Worm (Caenorhabditis elegans) whole organism, L3 larva: Measurements from ENCODE around the gene warf-1.
A peak's percentile ranks its signal among the peaks of the same experiment; 100 is the strongest.

Experiments
- ZK546.5 ChIP-seq: sonication (generic microtip); optimal IDR thresholded peaks from 2 replicates; lab custom pipeline; 2017; ENCODE audit warnings: missing biosample characterization, missing genetic modification characterization
- aly-2 ChIP-seq: fragments of 150-350 bp; optimal IDR thresholded peaks from 2 replicates; lab custom pipeline; 2014; ENCODE audit warnings: missing biosample characterization, missing genetic modification characterization
- ceh-16 ChIP-seq: sonication (generic microtip); optimal IDR thresholded peaks from 2 replicates; lab custom pipeline; 2017; ENCODE audit warnings: missing biosample characterization, missing genetic modification characterization
- ceh-82 ChIP-seq: fragments of 150-350 bp; optimal IDR thresholded peaks from 2 replicates; lab custom pipeline; 2014; ENCODE audit warnings: missing biosample characterization, missing genetic modification characterization
- daf-12 ChIP-seq: fragments of 150-350 bp; optimal IDR thresholded peaks from 2 replicates; lab custom pipeline; 2014; ENCODE audit warnings: missing biosample characterization, missing genetic modification reagents, missing genetic modification characterization
- elt-2 ChIP-seq: sonication (generic microtip); optimal IDR thresholded peaks from 2 replicates; lab custom pipeline; 2016; ENCODE audit warnings: missing genetic modification reagents, mild to moderate bottlenecking, missing genetic modification characterization, missing compliant biosample characterization
- elt-3 ChIP-seq, 3 experiments: fragments of 150-350 bp in 1 of 3; sonication (generic microtip) in 2 of 3; optimal IDR thresholded peaks; 2 replicates in 2 of 3; 4 replicates in 1 of 3; lab custom pipeline; 2014 to 2017; ENCODE audit warnings: missing biosample characterization in 3 of 3, missing genetic modification characterization in 3 of 3
- fkh-10 ChIP-seq: sonication (generic microtip); optimal IDR thresholded peaks from 2 replicates; lab custom pipeline; 2017; ENCODE audit warnings: missing biosample characterization, missing genetic modification reagents, missing genetic modification characterization
- fos-1 ChIP-seq: fragments of 150-350 bp; optimal IDR thresholded peaks from 2 replicates; lab custom pipeline; 2014; ENCODE audit warnings: missing biosample characterization, missing genetic modification characterization
- jun-1 ChIP-seq: fragments of 150-350 bp; optimal IDR thresholded peaks from 2 replicates; lab custom pipeline; 2014; ENCODE audit warnings: missing biosample characterization, missing genetic modification reagents, missing genetic modification characterization
- lin-15B ChIP-seq: fragments of 150-350 bp; optimal IDR thresholded peaks from 2 replicates; lab custom pipeline; 2014; ENCODE audit warnings: missing biosample characterization, missing genetic modification characterization
- lin-39 ChIP-seq: fragments of 150-350 bp; optimal IDR thresholded peaks from 2 replicates; lab custom pipeline; 2018; ENCODE audit warnings: missing biosample characterization, missing genetic modification reagents, missing genetic modification characterization
- mml-1 ChIP-seq: fragments of 150-350 bp; sonication (generic microtip); optimal IDR thresholded peaks from 3 replicates; lab custom pipeline; 2014; ENCODE audit warnings: missing biosample characterization, missing genetic modification characterization
- nfya-1 ChIP-seq: sonication (generic microtip); optimal IDR thresholded peaks from 2 replicates; lab custom pipeline; 2017; ENCODE audit warnings: missing genetic modification characterization, mild to moderate bottlenecking, missing compliant biosample characterization, antibody characterized with exemption, moderate library complexity; ENCODE audit not compliant: insufficient read depth
- nhr-11 ChIP-seq: fragments of 150-350 bp; optimal IDR thresholded peaks from 2 replicates; lab custom pipeline; 2014; ENCODE audit warnings: missing biosample characterization, missing genetic modification characterization
- nhr-12 ChIP-seq: fragments of 150-350 bp; optimal IDR thresholded peaks from 2 replicates; lab custom pipeline; 2014; ENCODE audit warnings: missing biosample characterization, missing genetic modification characterization
- nhr-23 ChIP-seq: fragments of 150-350 bp; optimal IDR thresholded peaks from 2 replicates; lab custom pipeline; 2014; ENCODE audit warnings: missing biosample characterization, missing genetic modification reagents, missing genetic modification characterization
- nhr-237 ChIP-seq: fragments of 150-350 bp; optimal IDR thresholded peaks from 2 replicates; lab custom pipeline; 2014; ENCODE audit warnings: missing biosample characterization, missing genetic modification characterization
- nhr-25 ChIP-seq: sonication (generic microtip); optimal IDR thresholded peaks from 2 replicates; lab custom pipeline; 2017; ENCODE audit warnings: missing biosample characterization, missing genetic modification characterization
- nhr-43 ChIP-seq: sonication (generic microtip); optimal IDR thresholded peaks from 2 replicates; lab custom pipeline; 2016; ENCODE audit warnings: mild to moderate bottlenecking, missing genetic modification characterization, missing compliant biosample characterization; ENCODE audit not compliant: poor library complexity, severe bottlenecking
- nhr-76 ChIP-seq: fragments of 150-350 bp; sonication (generic microtip); optimal IDR thresholded peaks from 5 replicates; lab custom pipeline; 2014; ENCODE audit warnings: missing biosample characterization, missing genetic modification characterization
- pha-4 ChIP-seq: fragments of 150-350 bp; optimal IDR thresholded peaks from 2 replicates; lab custom pipeline; 2014; ENCODE audit warnings: missing biosample characterization, missing genetic modification reagents, missing genetic modification characterization
- pqm-1 ChIP-seq: fragments of 150-350 bp; optimal IDR thresholded peaks from 2 replicates; lab custom pipeline; 2017; ENCODE audit warnings: missing biosample characterization, missing genetic modification characterization, inconsistent platforms
- skn-1 ChIP-seq: fragments of 150-350 bp; optimal IDR thresholded peaks from 2 replicates; lab custom pipeline; 2014; ENCODE audit warnings: missing biosample characterization, missing genetic modification characterization
- unc-62 ChIP-seq: fragments of 150-350 bp; sonication (generic microtip); optimal IDR thresholded peaks from 4 replicates; lab custom pipeline; 2014; ENCODE audit warnings: missing biosample characterization, missing genetic modification reagents, missing genetic modification characterization
- ztf-11 ChIP-seq: fragments of 150-350 bp; optimal IDR thresholded peaks from 2 replicates; lab custom pipeline; 2014; ENCODE audit warnings: missing biosample characterization, missing genetic modification characterization
- ztf-4 ChIP-seq: fragments of 150-350 bp; optimal IDR thresholded peaks from 2 replicates; lab custom pipeline; 2014; ENCODE audit warnings: missing biosample characterization, missing genetic modification characterization

Gene warf-1

ce11 chrIV:7641758-7642157 lies 7.2 kb downstream of the warf-1 start, which contains the start of gene nep-16:
Gene nep-16 (minus strand): TSS chrIV:7641858.
- TF ChIP-seq pqm-1 (tag; lab: Kevin White, UChicago) (no peak), ceh-82 (tag; lab: Kevin White, UChicago) (no peak), aly-2 (no peak), unc-62 (GFP tag; lab: Kevin White, UChicago) (no peak), fos-1 (no peak), fkh-10 (GFP tag; lab: Kevin White, UChicago) (no peak), lin-39 (tag; lab: Kevin White, UChicago) (no peak), skn-1 (no peak)

DNA sequence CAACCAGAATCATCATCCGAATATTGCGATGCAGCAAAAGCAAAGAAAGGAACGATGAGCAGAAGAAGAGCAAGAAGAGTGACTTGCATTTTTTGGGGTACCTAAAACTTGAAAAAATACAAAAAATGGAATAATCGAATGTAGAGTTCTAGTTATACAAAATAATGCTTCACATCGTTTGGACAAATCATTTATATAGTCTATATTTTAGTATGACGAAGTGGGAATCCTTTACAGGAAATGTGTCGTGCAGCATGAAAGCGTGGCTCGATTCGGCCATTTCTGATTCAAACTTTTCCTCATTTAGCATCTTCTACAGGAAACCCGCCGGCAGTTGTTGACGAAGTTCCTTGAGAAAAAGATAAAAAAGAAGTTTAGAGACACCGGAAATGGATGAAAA lies 8.4 kb downstream of the warf-1 start, which contains the start of gene nlp-20:
Gene nlp-20, minus strand, starts transcription at position 101 of the 400 bp plus-strand sequence.
- no peak for TF ChIP-seq daf-12 (tag; lab: Kevin White, UChicago)
- no peak for TF ChIP-seq lin-15B (tag; lab: Kevin White, UChicago)
- TF ChIP-seq nhr-237 (tag; lab: Kevin White, UChicago), result no peak
- TF ChIP-seq nhr-11 (tag; lab: Kevin White, UChicago), result no peak
- no peak for TF ChIP-seq ztf-11 (tag; lab: Kevin White, UChicago)
- no peak for TF ChIP-seq nhr-43 (tag; lab: Kevin White, UChicago)
- no peak for TF ChIP-seq ZK546.5 (tag; lab: Kevin White, UChicago)
- TF ChIP-seq elt-3 (tag; optimal IDR thresholded peaks at IDR 0.05; lab: Kevin White, UChicago), result no peak
- no peak for TF ChIP-seq fos-1
- TF ChIP-seq nhr-12 (tag; lab: Kevin White, UChicago), result no peak
- no peak for TF ChIP-seq fkh-10 (GFP tag; lab: Kevin White, UChicago)
- TF ChIP-seq pha-4 (tag; lab: Kevin White, UChicago), result no peak
- no peak for TF ChIP-seq nfya-1 (tag; lab: Kevin White, UChicago)
- TF ChIP-seq mml-1 (tag; lab: Kevin White, UChicago), result no peak
- TF ChIP-seq ceh-16 (tag; lab: Kevin White, UChicago), result no peak
- no peak for TF ChIP-seq aly-2
- no peak for TF ChIP-seq pqm-1 (tag; lab: Kevin White, UChicago)
- TF ChIP-seq nhr-76 (tag; lab: Kevin White, UChicago), result no peak
- TF ChIP-seq jun-1 (tag; lab: Kevin White, UChicago), result no peak
- TF ChIP-seq, all 47 proteins: peak for 0

DNA sequence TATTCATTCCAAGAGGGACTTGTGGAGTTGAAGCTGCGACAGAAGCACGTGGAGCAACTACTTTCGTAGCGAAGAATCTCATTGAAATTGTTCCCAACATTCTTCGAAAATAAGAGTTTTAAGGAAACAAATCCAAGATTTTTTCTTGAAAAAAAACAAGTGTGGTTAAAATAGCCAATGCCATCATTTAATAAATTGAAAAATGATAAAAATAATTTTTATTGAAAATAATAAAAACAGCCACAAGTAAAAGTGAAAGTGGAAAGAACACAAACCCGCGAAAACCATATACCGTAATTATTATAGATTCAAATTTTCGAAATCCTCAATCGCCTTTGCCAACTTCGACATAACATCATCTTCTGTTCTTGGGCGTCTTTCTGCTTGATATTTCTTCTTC lies 11.5 kb downstream of the warf-1 start, which contains the start of gene hmg-5:
Gene hmg-5, minus strand, starts transcription at position 101 of the 400 bp plus-strand sequence.
- TF ChIP-seq ztf-4, result no peak
- TF ChIP-seq, all 47 proteins: peak for 0

DNA sequence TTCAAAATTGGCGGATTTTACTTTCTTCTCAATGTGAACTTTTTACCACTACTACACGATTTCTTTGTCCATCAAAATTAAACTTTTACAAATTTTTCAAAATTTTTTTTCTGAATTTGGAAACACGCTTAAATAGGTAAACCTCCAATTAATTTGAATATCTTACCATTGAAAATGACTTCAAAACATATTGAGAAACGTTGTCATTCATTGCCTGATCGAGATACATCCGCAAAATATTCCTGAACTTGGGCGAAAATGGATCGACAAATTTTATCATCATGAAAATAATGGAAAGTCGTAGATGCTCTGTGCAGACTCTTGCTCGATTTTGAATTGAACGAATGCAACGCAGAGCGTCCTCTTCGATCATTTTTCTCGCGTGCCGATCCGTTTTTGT lies 12.3 kb downstream of the warf-1 start:
- no peak for TF ChIP-seq ztf-11 (tag; lab: Kevin White, UChicago)
- no peak for TF ChIP-seq fos-1

DNA sequence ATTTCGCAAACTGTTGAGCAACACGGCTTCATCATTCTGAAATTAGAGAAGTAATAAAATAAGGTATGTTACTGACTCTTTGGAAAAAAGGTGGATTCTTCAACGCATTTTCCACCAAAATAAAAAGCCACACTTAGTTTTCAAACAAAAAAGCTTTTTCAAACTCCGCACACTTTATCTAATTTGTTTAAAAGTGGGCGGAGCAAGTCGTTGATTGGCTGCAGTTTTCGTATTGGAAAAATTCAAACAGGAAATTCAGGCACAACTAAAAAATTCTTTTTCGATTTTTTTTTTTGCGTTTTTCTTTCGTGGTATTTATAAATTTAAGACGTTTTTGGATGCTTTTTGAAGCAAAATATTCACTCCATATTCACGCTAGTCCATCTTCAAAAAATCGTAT lies 15.8 kb downstream of the warf-1 start:
- TF ChIP-seq ceh-82 (tag; lab: Kevin White, UChicago), result no peak
- TF ChIP-seq nfya-1 (tag; lab: Kevin White, UChicago), result peak; percentile 69

DNA sequence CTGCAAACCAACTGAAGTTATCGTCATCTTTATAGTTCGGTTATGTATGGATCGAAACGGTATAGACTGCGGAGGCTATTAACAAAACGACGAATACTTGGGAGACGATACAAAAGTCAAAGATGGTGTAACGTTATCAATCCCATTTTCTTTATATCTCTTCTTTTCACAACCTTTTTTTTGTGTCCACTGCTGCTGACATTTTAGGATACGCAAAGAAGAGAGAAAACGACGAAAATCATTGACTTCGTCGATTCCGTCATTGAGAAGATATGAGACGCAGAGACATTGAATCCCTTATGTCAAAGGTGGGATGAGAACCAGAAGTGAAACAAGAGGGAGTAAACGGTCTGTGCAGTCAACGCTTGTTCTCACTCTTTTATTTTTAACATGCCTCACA lies 16.5 kb downstream of the warf-1 start, which contains the start of gene cima-1:
Gene cima-1, plus strand, starts transcription at position 340 of the 400 bp plus-strand sequence.
- no peak for TF ChIP-seq elt-2 (tag; lab: Kevin White, UChicago)
- peak; percentile 12 for TF ChIP-seq nhr-25 (tag; lab: Kevin White, UChicago)
- TF ChIP-seq nhr-23 (tag; lab: Kevin White, UChicago), result peak; percentile 13
- no peak for TF ChIP-seq elt-3 (tag; optimal IDR thresholded peaks at IDR 0.05; lab: Kevin White, UChicago)

DNA sequence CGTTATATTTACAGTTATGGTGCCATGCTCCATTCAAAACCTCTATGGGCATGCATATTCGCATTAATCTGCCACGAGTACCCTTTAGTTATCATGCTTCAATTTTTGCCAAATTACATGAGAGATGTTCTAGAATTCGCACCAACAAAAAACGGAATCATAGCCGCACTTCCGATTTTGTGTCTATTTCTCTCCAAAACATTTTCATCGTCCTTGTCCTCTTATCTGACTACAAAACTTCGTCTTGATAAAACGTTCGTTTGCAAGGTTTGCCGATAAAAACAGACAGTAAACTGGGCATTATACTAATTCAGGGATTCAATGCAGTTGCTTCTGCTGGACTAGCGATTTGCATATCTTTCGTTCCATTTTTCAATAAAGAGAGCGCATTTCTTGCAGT lies 18.6 kb downstream of the warf-1 start:
- TF ChIP-seq elt-2 (tag; lab: Kevin White, UChicago) (peak; percentile 38), skn-1 (no peak)
